Worm (Caenorhabditis elegans) whole organism, L1 larva: ENCODE results near the gene mdt-15.

Experiments
- alr-1 ChIP-seq: fragments of 200-800 bp; sonication (Bioruptor generic); optimal IDR thresholded peaks from 2 replicates; lab custom pipeline; 2018; ENCODE audit warnings: borderline replicate concordance, mild to moderate bottlenecking, missing genetic modification characterization, missing compliant biosample characterization
- fkh-4 ChIP-seq: sonication (generic microtip); optimal IDR thresholded peaks from 2 replicates; lab custom pipeline; 2016; ENCODE audit warnings: missing compliant biosample characterization, missing genetic modification characterization, borderline replicate concordance

- TF ChIP-seq fkh-4 (tag; lab: Kevin White, UChicago) (peak; percentile 36), alr-1 (tag; lab: Kevin White, UChicago) (no peak)
These were observed 48.1 kb downstream of the mdt-15 start, which contains the start of gene Y37B11A.3 for ce11 chrIII:5785273-5785929.
